Fruit fly (Drosophila melanogaster) whole organism, embryonic: Measurements from ENCODE around the gene CG11309.
A peak's percentile ranks its signal among the peaks of the same experiment; 100 is the strongest.

Experiments used
- CG10654 ChIP-seq: fragments of 200-800 bp; sonication (Bioruptor generic); optimal IDR thresholded peaks from 2 replicates; lab custom pipeline; 2016; ENCODE audit warnings: missing biosample characterization, missing genetic modification characterization
- CG11398 ChIP-seq: fragments of 200-800 bp; sonication (Bioruptor generic); optimal IDR thresholded peaks from 2 replicates; lab custom pipeline; 2016; ENCODE audit warnings: missing biosample characterization, missing genetic modification characterization
- CG13123 ChIP-seq: fragments of 200-800 bp; sonication (Bioruptor generic); optimal IDR thresholded peaks from 2 replicates; lab custom pipeline; 2016; ENCODE audit warnings: missing biosample characterization, missing genetic modification characterization
- CG14441 ChIP-seq: fragments of 200-800 bp; sonication (Bioruptor generic); IDR thresholded peaks from 2 replicates; pipeline ENCODE4 v1.3.6; 2022; ENCODE audit warnings: missing biosample characterization, missing genetic modification characterization
- CG17568 ChIP-seq: fragments of 200-800 bp; sonication (Bioruptor generic); optimal IDR thresholded peaks from 2 replicates; lab custom pipeline; 2018; ENCODE audit warnings: missing biosample characterization, mild to moderate bottlenecking, missing genetic modification characterization, moderate library complexity
- CG17802 ChIP-seq: fragments of 200-800 bp; sonication (Bioruptor generic); optimal IDR thresholded peaks from 2 replicates; lab custom pipeline; 2018; ENCODE audit warnings: missing biosample characterization, mild to moderate bottlenecking, missing genetic modification characterization, moderate library complexity
- CG18011 ChIP-seq: fragments of 200-800 bp; sonication (Bioruptor generic); optimal IDR thresholded peaks from 2 replicates; lab custom pipeline; 2017; ENCODE audit warnings: missing biosample characterization, missing genetic modification characterization, mild to moderate bottlenecking, moderate library complexity, missing genotype
- CG18262 ChIP-seq: fragments of 200-800 bp; optimal IDR thresholded peaks from 3 replicates; lab custom pipeline; 2019; ENCODE audit warnings: missing biosample characterization, mild to moderate bottlenecking, missing genetic modification characterization, moderate library complexity
- CG18619 ChIP-seq: fragments of 200-800 bp; sonication (Bioruptor generic); optimal IDR thresholded peaks from 3 replicates; lab custom pipeline; 2017; ENCODE audit warnings: missing biosample characterization, mild to moderate bottlenecking, missing genetic modification characterization
- CG3065 ChIP-seq: fragments of 200-800 bp; sonication (Bioruptor generic); optimal IDR thresholded peaks from 2 replicates; lab custom pipeline; 2016; ENCODE audit warnings: missing biosample characterization, missing genetic modification characterization
- CG33557 ChIP-seq: fragments of 200-800 bp; sonication (Bioruptor generic); optimal IDR thresholded peaks from 2 replicates; lab custom pipeline; 2019; ENCODE audit warnings: missing biosample characterization, mild to moderate bottlenecking, missing genetic modification characterization, moderate library complexity
- CG3995 ChIP-seq: fragments of 200-800 bp; sonication (Bioruptor generic); optimal IDR thresholded peaks from 3 replicates; lab custom pipeline; 2016; ENCODE audit warnings: missing biosample characterization, missing genetic modification characterization
- CG4707 ChIP-seq: fragments of 200-800 bp; sonication (Bioruptor generic); optimal IDR thresholded peaks from 2 replicates; lab custom pipeline; 2018; ENCODE audit warnings: missing biosample characterization, mild to moderate bottlenecking, missing genetic modification characterization, moderate library complexity
- CG6254 ChIP-seq: fragments of 200-800 bp; sonication (Bioruptor generic); optimal IDR thresholded peaks from 3 replicates; lab custom pipeline; 2017; ENCODE audit warnings: mild to moderate bottlenecking, missing biosample characterization, missing genetic modification reagents, missing genetic modification characterization
- CG6854 ChIP-seq: fragments of 200-800 bp; sonication (Bioruptor generic); optimal IDR thresholded peaks from 3 replicates; lab custom pipeline; 2017; ENCODE audit warnings: missing biosample characterization, mild to moderate bottlenecking, missing genetic modification characterization
- CG7372 ChIP-seq: fragments of 200-800 bp; sonication (Bioruptor generic); IDR thresholded peaks from 2 replicates; pipeline ENCODE4 v1.3.6; 2022; ENCODE audit warnings: missing biosample characterization, missing genetic modification characterization
- CG7987 ChIP-seq: fragments of 200-800 bp; sonication (Bioruptor generic); optimal IDR thresholded peaks from 2 replicates; lab custom pipeline; 2018; ENCODE audit warnings: missing biosample characterization, mild to moderate bottlenecking, missing genetic modification characterization, moderate library complexity
- CG8388 ChIP-seq: fragments of 200-800 bp; sonication (Bioruptor generic); optimal IDR thresholded peaks from 2 replicates; lab custom pipeline; 2019; ENCODE audit warnings: missing biosample characterization, mild to moderate bottlenecking, missing genetic modification characterization, moderate library complexity
- CG9817 ChIP-seq: fragments of 200-800 bp; sonication (Bioruptor generic); optimal IDR thresholded peaks from 2 replicates; lab custom pipeline; 2018; ENCODE audit warnings: missing biosample characterization, mild to moderate bottlenecking, missing genetic modification characterization, moderate library complexity
- Camta ChIP-seq: fragments of 200-800 bp; sonication (Bioruptor generic); optimal IDR thresholded peaks from 2 replicates; lab custom pipeline; 2016; ENCODE audit warnings: missing biosample characterization, missing genetic modification characterization
- CkIIα-i1 ChIP-seq: fragments of 200-800 bp; sonication (Bioruptor generic); IDR thresholded peaks from 2 replicates; pipeline ENCODE4 v1.3.6; 2022; ENCODE audit warnings: missing biosample characterization, missing genetic modification characterization
- Dip3 ChIP-seq: fragments of 200-800 bp; sonication (Bioruptor generic); optimal IDR thresholded peaks from 3 replicates; lab custom pipeline; 2016; ENCODE audit warnings: missing biosample characterization, missing genetic modification characterization
- Fer1 ChIP-seq: fragments of 200-800 bp; sonication (Bioruptor generic); optimal IDR thresholded peaks from 2 replicates; lab custom pipeline; 2017; ENCODE audit warnings: missing biosample characterization, mild to moderate bottlenecking, missing genetic modification characterization
- Fer3 ChIP-seq: fragments of 200-800 bp; sonication (Bioruptor generic); optimal IDR thresholded peaks from 2 replicates; lab custom pipeline; 2018; ENCODE audit warnings: missing biosample characterization, mild to moderate bottlenecking, missing genetic modification characterization, moderate library complexity
- HLH3B ChIP-seq: fragments of 200-800 bp; sonication (Bioruptor generic); IDR thresholded peaks from 2 replicates; pipeline ENCODE4 v1.3.6; 2022; ENCODE audit warnings: missing biosample characterization, missing genetic modification characterization
- Mad ChIP-seq: fragments of 200-800 bp; sonication (Bioruptor generic); optimal IDR thresholded peaks from 2 replicates; lab custom pipeline; 2016; ENCODE audit warnings: missing biosample characterization, missing genetic modification characterization
- NC2β ChIP-seq: fragments of 200-800 bp; sonication (Bioruptor generic); optimal IDR thresholded peaks from 2 replicates; lab custom pipeline; 2016; ENCODE audit warnings: missing biosample characterization, missing genetic modification characterization
- Nf-YA ChIP-seq: fragments of 200-800 bp; sonication (Bioruptor generic); IDR thresholded peaks from 2 replicates; pipeline ENCODE4 v1.3.6; 2022; ENCODE audit warnings: missing biosample characterization, missing genetic modification characterization
- Oaz ChIP-seq: fragments of 200-800 bp; sonication (Bioruptor generic); IDR thresholded peaks from 2 replicates; pipeline ENCODE4 v1.3.6; 2022; ENCODE audit warnings: missing biosample characterization, missing genetic modification characterization
- Stat92E ChIP-seq, 3 experiments: fragments of >200 bp in 2 of 3; fragments of 200-800 bp in 1 of 3; sonication (Bioruptor generic) in 1 of 3; optimal IDR thresholded peaks; 2 replicates each; lab custom pipeline; 2017 to 2019; ENCODE audit warnings: missing biosample characterization in 3 of 3, missing genetic modification characterization in 3 of 3, mild to moderate bottlenecking in 1 of 3, moderate library complexity in 1 of 3
- Trl ChIP-seq, 3 experiments: fragments of >200 bp in 2 of 3; fragments of 200-800 bp in 1 of 3; sonication (Bioruptor generic) in 1 of 3; optimal IDR thresholded peaks; 2 replicates in 1 of 3; 3 replicates in 2 of 3; lab custom pipeline; 2016 to 2017; ENCODE audit warnings: missing biosample characterization in 1 of 3, missing genetic modification characterization in 1 of 3
- ab ChIP-seq: fragments of 200-800 bp; sonication (Bioruptor generic); optimal IDR thresholded peaks from 2 replicates; lab custom pipeline; 2016; ENCODE audit warnings: missing biosample characterization, missing genetic modification characterization
- amos ChIP-seq: fragments of 200-800 bp; sonication (Bioruptor generic); IDR thresholded peaks from 2 replicates; pipeline ENCODE4 v1.3.6; 2022; ENCODE audit warnings: missing biosample characterization, missing genetic modification characterization; ENCODE audit not compliant: partially characterized antibody
- ara ChIP-seq: fragments of 200-800 bp; sonication (Bioruptor generic); IDR thresholded peaks from 2 replicates; pipeline ENCODE4 v1.3.6; 2022; ENCODE audit warnings: missing biosample characterization, missing genetic modification characterization
- bigmax ChIP-seq: fragments of 200-800 bp; sonication (Bioruptor generic); optimal IDR thresholded peaks from 2 replicates; lab custom pipeline; 2018; ENCODE audit warnings: missing biosample characterization, mild to moderate bottlenecking, missing genetic modification characterization
- cad ChIP-seq: fragments of >200 bp; optimal IDR thresholded peaks from 2 replicates; lab custom pipeline; 2017; ENCODE audit warnings: missing biosample characterization, missing genetic modification characterization
- chif ChIP-seq, 2 experiments: fragments of 200-800 bp; sonication (Bioruptor generic); optimal IDR thresholded peaks; 3 replicates each; lab custom pipeline; 2016; ENCODE audit warnings: missing biosample characterization in 2 of 2, missing genetic modification characterization in 2 of 2
- dan ChIP-seq: fragments of 200-800 bp; sonication (Bioruptor generic); IDR thresholded peaks from 2 replicates; pipeline ENCODE4 v1.3.6; 2022; ENCODE audit warnings: missing biosample characterization, missing genetic modification characterization
- dmrt11E ChIP-seq: fragments of 200-800 bp; sonication (Bioruptor generic); optimal IDR thresholded peaks from 3 replicates; lab custom pipeline; 2018; ENCODE audit warnings: missing biosample characterization, mild to moderate bottlenecking, missing genetic modification characterization, moderate library complexity
- ems ChIP-seq: fragments of 200-800 bp; sonication (Bioruptor generic); optimal IDR thresholded peaks from 3 replicates; lab custom pipeline; 2016; ENCODE audit warnings: missing biosample characterization, missing genetic modification characterization
- eyg ChIP-seq: fragments of 200-800 bp; sonication (Bioruptor generic); optimal IDR thresholded peaks from 3 replicates; lab custom pipeline; 2016; ENCODE audit warnings: missing biosample characterization, missing genetic modification characterization
- gsb ChIP-seq: fragments of 200-800 bp; sonication (Bioruptor generic); IDR thresholded peaks from 2 replicates; pipeline ENCODE4 v1.3.6; 2022; ENCODE audit warnings: missing biosample characterization, missing genetic modification characterization
- gsb-n ChIP-seq: fragments of 200-800 bp; sonication (Bioruptor generic); optimal IDR thresholded peaks from 3 replicates; lab custom pipeline; 2018; ENCODE audit warnings: missing biosample characterization, mild to moderate bottlenecking, missing genetic modification characterization
- gt ChIP-seq: fragments of 200-800 bp; sonication (Bioruptor generic); IDR thresholded peaks from 2 replicates; pipeline ENCODE4 v1.3.6; 2022; ENCODE audit warnings: missing biosample characterization, missing genetic modification characterization
- ham ChIP-seq: fragments of 200-800 bp; sonication (Bioruptor generic); IDR thresholded peaks from 2 replicates; pipeline ENCODE4 v1.3.6; 2022; ENCODE audit warnings: missing biosample characterization, missing genetic modification characterization
- seq ChIP-seq: fragments of 200-800 bp; sonication (Bioruptor generic); IDR thresholded peaks from 2 replicates; pipeline ENCODE4 v1.3.6; 2022; ENCODE audit warnings: missing biosample characterization, missing genetic modification characterization
- sug ChIP-seq: fragments of 200-800 bp; optimal IDR thresholded peaks from 2 replicates; lab custom pipeline; 2019; ENCODE audit warnings: missing biosample characterization, mild to moderate bottlenecking, missing genetic modification characterization, moderate library complexity
- tap ChIP-seq: fragments of 200-800 bp; optimal IDR thresholded peaks from 3 replicates; lab custom pipeline; 2019; ENCODE audit warnings: missing biosample characterization, mild to moderate bottlenecking, missing genetic modification characterization, moderate library complexity
- tna ChIP-seq: fragments of 200-800 bp; sonication (Bioruptor generic); IDR thresholded peaks from 2 replicates; pipeline ENCODE4 v1.3.6; 2022; ENCODE audit warnings: missing biosample characterization, missing genetic modification characterization; ENCODE audit not compliant: partially characterized antibody
- toy ChIP-seq: fragments of 200-800 bp; sonication (Bioruptor generic); IDR thresholded peaks from 2 replicates; pipeline ENCODE4 v1.3.6; 2022; ENCODE audit warnings: missing biosample characterization, missing genetic modification characterization

CG11309 gene

dm6 chr3L:21253761-21254523 lies 50.5 kb downstream of the CG11309 start (continued):
- no peak for TF ChIP-seq CG18619
- no peak for TF ChIP-seq gt (GFP tag; lab: Robert Waterston, UW)
- TF ChIP-seq ems (GFP tag; lab: Kevin White, UChicago): no peak
- no peak for TF ChIP-seq Nf-YA (GFP tag; lab: Robert Waterston, UW)
- no peak for TF ChIP-seq CkIIα-i1
- TF ChIP-seq CG3065 (GFP tag; lab: Kevin White, UChicago): no peak
- no peak for TF ChIP-seq bigmax (GFP tag; lab: Kevin White, UChicago)
- no peak for TF ChIP-seq cad (GFP tag; lab: Kevin White, UChicago)
- no peak for TF ChIP-seq Mad
- peak; percentile 73 for TF ChIP-seq CG18262 (tag; lab: Kevin White, UChicago)
- TF ChIP-seq chif (GFP tag; optimal IDR thresholded peaks at IDR 0.05; lab: Kevin White, UChicago): peak; percentile 36 to 52
- TF ChIP-seq Fer3 (tag; lab: Kevin White, UChicago): peak; percentile 4
- TF ChIP-seq tap (tag; lab: Kevin White, UChicago): peak; percentile 55
- TF ChIP-seq Fer1 (GFP tag; lab: Kevin White, UChicago): no peak
- no peak for TF ChIP-seq CG17802
- TF ChIP-seq HLH3B (GFP tag; lab: Robert Waterston, UW): no peak
- no peak for TF ChIP-seq seq
- TF ChIP-seq eyg (GFP tag; lab: Kevin White, UChicago): no peak
- TF ChIP-seq ab: no peak
- TF ChIP-seq CG9817: no peak
- TF ChIP-seq Oaz (GFP tag; lab: Robert Waterston, UW): no peak
- TF ChIP-seq CG4707 (GFP tag; lab: Kevin White, UChicago): no peak
- TF ChIP-seq gsb-n: peak; percentile 25
- no peak for TF ChIP-seq sug (tag; lab: Kevin White, UChicago)
- TF ChIP-seq dmrt11E (tag; lab: Kevin White, UChicago): peak; percentile 55
- TF ChIP-seq CG6254: no peak
- TF ChIP-seq toy: no peak
- no peak for TF ChIP-seq CG7372 (GFP tag; lab: Robert Waterston, UW)
- no peak for TF ChIP-seq dan
- TF ChIP-seq gsb (GFP tag; lab: Robert Waterston, UW): no peak
- TF ChIP-seq CG3995 (GFP tag; lab: Kevin White, UChicago): no peak
- TF ChIP-seq CG11398 (GFP tag; lab: Kevin White, UChicago): no peak
- TF ChIP-seq CG7987 (GFP tag; lab: Kevin White, UChicago): no peak
- no peak for TF ChIP-seq CG6854 (GFP tag; lab: Kevin White, UChicago)
- TF ChIP-seq CG33557 (GFP tag; lab: Kevin White, UChicago): no peak
- no peak for TF ChIP-seq Trl (optimal IDR thresholded peaks at IDR 0.05; lab: Kevin White, UChicago)
- no peak for TF ChIP-seq Trl (GFP tag; optimal IDR thresholded peaks at IDR 0.05; lab: Kevin White, UChicago)
- TF ChIP-seq Dip3: no peak
- TF ChIP-seq CG14441: no peak
- no peak for TF ChIP-seq amos (GFP tag; lab: Robert Waterston, UW)
- no peak for TF ChIP-seq tna (GFP tag; lab: Robert Waterston, UW)
- TF ChIP-seq CG10654: no peak
- TF ChIP-seq Stat92E (GFP tag; optimal IDR thresholded peaks at IDR 0.05; lab: Kevin White, UChicago): no peak
- peak; percentile 42 for TF ChIP-seq CG8388
- peak; percentile 62 for TF ChIP-seq Camta
- no peak for TF ChIP-seq CG18011
- no peak for TF ChIP-seq CG13123 (GFP tag; lab: Kevin White, UChicago)
- TF ChIP-seq CG17568 (GFP tag; lab: Kevin White, UChicago): no peak
- TF ChIP-seq ham: no peak
- no peak for TF ChIP-seq NC2β (GFP tag; lab: Kevin White, UChicago)
- TF ChIP-seq ara (GFP tag; lab: Robert Waterston, UW): no peak
